Worm (Caenorhabditis elegans): ENCODE results near the gene emg-1.

Gene emg-1

DNA sequence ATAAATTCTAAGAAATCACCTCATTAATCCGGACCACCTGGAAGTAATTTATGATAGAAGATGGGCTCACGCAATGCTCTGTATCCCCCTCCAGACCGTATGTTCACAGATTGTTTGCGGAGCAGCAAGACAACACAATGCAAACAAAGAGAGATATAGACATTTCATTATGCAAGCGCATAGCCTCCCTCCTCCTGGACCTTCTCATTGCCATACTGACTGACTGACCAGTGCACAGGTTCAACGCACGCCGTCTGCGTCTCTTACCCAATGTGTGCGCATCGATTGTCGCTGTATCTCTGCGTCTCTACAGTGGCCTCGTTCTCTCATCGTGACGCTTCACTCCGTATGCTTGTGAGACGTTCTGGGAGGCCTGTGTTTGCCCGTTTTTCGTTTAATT, 2.3 kb downstream of the emg-1 start (continued):
- no peak for TF ChIP-seq ztf-22 (GFP tag; optimal IDR thresholded peaks at IDR 0.05)
- TF ChIP-seq ceh-79 (tag; optimal IDR thresholded peaks at IDR 0.05), result peak; percentile 12
- TF ChIP-seq cebp-1 (GFP tag; IDR thresholded peaks at IDR 0.05), result no peak
- peak; percentile 40 for TF ChIP-seq cebp-1 (tag; optimal IDR thresholded peaks at IDR 0.05)
- peak; percentile 45; the same call in 1 of the 2 replicates for TF ChIP-seq mcd-1 (GFP tag; IDR thresholded peaks at IDR 0.05)

DNA sequence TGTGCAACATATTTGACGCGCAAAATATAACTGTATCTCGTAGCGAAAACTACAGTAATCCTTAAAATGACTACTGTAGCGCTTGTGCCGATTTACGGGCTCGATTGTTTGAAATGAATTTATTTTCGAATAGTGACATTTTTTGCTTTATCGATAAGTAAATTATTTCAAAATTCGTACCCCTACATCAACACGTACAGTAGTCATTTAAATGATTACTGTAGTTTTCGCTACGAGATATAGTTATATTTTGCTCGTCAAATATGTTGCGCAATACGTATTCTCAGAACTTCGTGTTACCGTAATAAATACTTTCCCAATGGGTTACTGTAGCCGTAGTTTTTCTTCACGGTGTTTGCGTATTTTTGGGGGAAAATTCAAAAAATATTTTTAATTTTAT, 3.5 kb downstream of the emg-1 start:
- no peak for TF ChIP-seq ceh-91 (GFP tag; IDR thresholded peaks at IDR 0.05)
- TF ChIP-seq mxl-1 (tag; optimal IDR thresholded peaks at IDR 0.05), result no peak
- TF ChIP-seq ztf-28 (GFP tag; IDR thresholded peaks at IDR 0.05), result no peak
- no peak for TF ChIP-seq F37B4.10 (GFP tag; IDR thresholded peaks at IDR 0.05)
- no peak for TF ChIP-seq nfya-1 (tag; optimal IDR thresholded peaks at IDR 0.05; ENCODE audit: borderline replicate concordance, insufficient read depth)
- TF ChIP-seq dpff-1 (tag; optimal IDR thresholded peaks at IDR 0.05), result no peak
- no peak for TF ChIP-seq snpc-3.4 (tag; optimal IDR thresholded peaks at IDR 0.05)
- no peak for TF ChIP-seq Y53F4B.3 (GFP tag; IDR thresholded peaks at IDR 0.05)
- TF ChIP-seq zim-3 (tag; optimal IDR thresholded peaks at IDR 0.05), result no peak
- TF ChIP-seq mes-4 (tag; optimal IDR thresholded peaks at IDR 0.05), result no peak
- TF ChIP-seq unc-130 (GFP tag; optimal IDR thresholded peaks at IDR 0.05), result no peak
- TF ChIP-seq sptf-2 (GFP tag; optimal IDR thresholded peaks at IDR 0.05), result no peak
- no peak for TF ChIP-seq ztf-26 (tag; optimal IDR thresholded peaks at IDR 0.05)
- no peak for TF ChIP-seq F23B12.7 (tag; optimal IDR thresholded peaks at IDR 0.05; ENCODE audit: insufficient read depth)
- no peak for TF ChIP-seq akir-1 (GFP tag; optimal IDR thresholded peaks at IDR 0.05)
- TF ChIP-seq cebp-2 (GFP tag; IDR thresholded peaks at IDR 0.05), result no peak
- no peak for TF ChIP-seq B0019.2 (GFP tag; conservative IDR thresholded peaks at IDR 0.05)
- no peak for TF ChIP-seq nhr-179 (tag; optimal IDR thresholded peaks at IDR 0.05)
- TF ChIP-seq madf-8 (GFP tag; conservative IDR thresholded peaks at IDR 0.05), result no peak
- TF ChIP-seq hsf-1 (GFP tag; IDR thresholded peaks at IDR 0.05), result no peak

DNA sequence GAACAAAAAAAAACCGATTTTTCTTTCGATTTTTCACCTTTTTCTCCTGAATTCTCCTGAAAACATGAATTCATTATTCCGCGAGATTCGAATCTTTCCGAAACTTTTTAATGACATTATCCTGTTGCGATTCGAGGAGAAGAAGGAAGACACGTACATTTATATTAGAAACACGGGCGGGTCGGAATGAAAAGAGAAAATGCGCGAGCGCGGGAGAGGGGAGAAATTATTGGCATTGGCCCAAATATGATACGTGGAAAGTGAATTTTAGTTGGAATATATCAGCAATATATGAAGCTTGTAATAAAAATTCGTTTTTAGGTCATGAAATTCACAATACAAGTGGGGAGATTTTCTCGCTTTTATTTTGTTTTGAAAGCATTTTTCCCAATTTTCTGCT, 4.2 kb downstream of the emg-1 start:
- no peak for TF ChIP-seq ztf-18 (tag; optimal IDR thresholded peaks at IDR 0.05)
- TF ChIP-seq lag-1 (GFP tag; IDR thresholded peaks at IDR 0.05), result no peak
- no peak for TF ChIP-seq attf-6 (GFP tag; IDR thresholded peaks at IDR 0.05)
- TF ChIP-seq C17E4.6 (GFP tag; IDR thresholded peaks at IDR 0.05), result no peak
- TF ChIP-seq unc-130 (GFP tag; optimal IDR thresholded peaks at IDR 0.05), result no peak
- no peak for TF ChIP-seq dpff-1 (tag; optimal IDR thresholded peaks at IDR 0.05)
- TF ChIP-seq F57C9.4 (tag; optimal IDR thresholded peaks at IDR 0.05), result no peak
- no peak for TF ChIP-seq let-526 (GFP tag; IDR thresholded peaks at IDR 0.05)
- no peak for TF ChIP-seq ZK185.1 (tag; optimal IDR thresholded peaks at IDR 0.05; ENCODE audit: poor library complexity, severe bottlenecking)
- no peak for TF ChIP-seq D2030.7 (GFP tag; IDR thresholded peaks at IDR 0.05)
- TF ChIP-seq B0019.2 (GFP tag; conservative IDR thresholded peaks at IDR 0.05), result no peak
- no peak for TF ChIP-seq lin-26 (GFP tag; IDR thresholded peaks at IDR 0.05)
- TF ChIP-seq madf-10 (tag; optimal IDR thresholded peaks at IDR 0.05), result no peak
- no peak for TF ChIP-seq repo-1 (tag; optimal IDR thresholded peaks at IDR 0.05)
- TF ChIP-seq let-607 (tag; optimal IDR thresholded peaks at IDR 0.05), result no peak
- no peak for TF ChIP-seq rcor-1 (GFP tag; IDR thresholded peaks at IDR 0.05)
- no peak for TF ChIP-seq egl-18 (GFP tag; IDR thresholded peaks at IDR 0.05)
- no peak for TF ChIP-seq ztf-6 (GFP tag; IDR thresholded peaks at IDR 0.05)

Data from whole organism, young adult.